Worm (Caenorhabditis elegans): ENCODE results near the gene ampd-1.

- no peak for TF ChIP-seq flt-1 (GFP tag; IDR thresholded peaks at IDR 0.05)
- TF ChIP-seq tab-1 (GFP tag; IDR thresholded peaks at IDR 0.05): no peak
- TF ChIP-seq klf-2 (GFP tag; conservative IDR thresholded peaks at IDR 0.05): no peak
- no peak for TF ChIP-seq med-1 (GFP tag; optimal IDR thresholded peaks at IDR 0.05; ENCODE audit: insufficient read depth)
- no peak for TF ChIP-seq ztf-29 (GFP tag; IDR thresholded peaks at IDR 0.05)
- no peak for TF ChIP-seq T22C8.4 (GFP tag; IDR thresholded peaks at IDR 0.05)
- TF ChIP-seq ref-1 (GFP tag; conservative IDR thresholded peaks at IDR 0.05): no peak
- TF ChIP-seq cog-1 (tag; optimal IDR thresholded peaks at IDR 0.05): no peak
- no peak for TF ChIP-seq ztf-23 (GFP tag; IDR thresholded peaks at IDR 0.05)
These were observed 30.7 kb upstream of the ampd-1 start, which contains the start of gene C27D6.1 for ce11 chrII:5172451-5172850.

Data from whole organism, midembryonic.